Worm (Caenorhabditis elegans): ENCODE measurements around the gene R02F11.12.

R02F11.12 gene

ce11 chrV:4750294-4750693, 40.2 kb upstream of the R02F11.12 start, which contains the start of gene C18G1.6:
Gene C18G1.6 (plus strand): TSS chrV:4750594.
- TF ChIP-seq lin-15B (tag; optimal IDR thresholded peaks at IDR 0.05), result no peak
- TF ChIP-seq zag-1 (tag; optimal IDR thresholded peaks at IDR 0.05), result no peak
- no peak for TF ChIP-seq unc-86 (tag; optimal IDR thresholded peaks at IDR 0.05)
- no peak for TF ChIP-seq F16B12.6 (tag; optimal IDR thresholded peaks at IDR 0.05)
- TF ChIP-seq mdl-1 (tag; optimal IDR thresholded peaks at IDR 0.05), result no peak
- TF ChIP-seq C34B4.2 (tag; optimal IDR thresholded peaks at IDR 0.05), result no peak
- TF ChIP-seq sox-4 (tag; optimal IDR thresholded peaks at IDR 0.05), result no peak
- TF ChIP-seq nhr-11 (tag; optimal IDR thresholded peaks at IDR 0.05), result no peak
- no peak for TF ChIP-seq nhr-71 (tag; optimal IDR thresholded peaks at IDR 0.05)
- no peak for TF ChIP-seq irx-1 (tag; optimal IDR thresholded peaks at IDR 0.05)
- TF ChIP-seq hlh-4 (tag; optimal IDR thresholded peaks at IDR 0.05), result no peak
- TF ChIP-seq efl-3 (GFP tag; optimal IDR thresholded peaks at IDR 0.05), result no peak
- no peak for TF ChIP-seq ama-1 (optimal IDR thresholded peaks at IDR 0.05)
- no peak for TF ChIP-seq skn-1 (tag; optimal IDR thresholded peaks at IDR 0.05)
- TF ChIP-seq unc-30 (tag; optimal IDR thresholded peaks at IDR 0.05), result no peak
- no peak for TF ChIP-seq ceh-8 (GFP tag; optimal IDR thresholded peaks at IDR 0.05)

ce11 chrV:4754123-4754522, 36.3 kb upstream of the R02F11.12 start, which contains the start of gene hil-4:
Gene hil-4 (plus strand): TSS chrV:4754313.
- peak in 1 of 2 experiments; percentile 21 for TF ChIP-seq efl-1 (optimal IDR thresholded peaks at IDR 0.05)
- TF ChIP-seq efl-1 (GFP tag; optimal IDR thresholded peaks at IDR 0.05 in 1 of 2), result no peak
- peak in 1 of 3 experiments; percentile 18 for TF ChIP-seq dpl-1 (GFP tag; optimal IDR thresholded peaks at IDR 0.05)
- no peak for TF ChIP-seq fkh-8 (tag; optimal IDR thresholded peaks at IDR 0.05)

- TF ChIP-seq unc-30 (tag; optimal IDR thresholded peaks at IDR 0.05), result no peak
- no peak for TF ChIP-seq nhr-19 (GFP tag; conservative IDR thresholded peaks at IDR 0.05)
- no peak for TF ChIP-seq snu-23 (GFP tag; optimal IDR thresholded peaks at IDR 0.05)
- no peak for TF ChIP-seq hlh-4 (tag; optimal IDR thresholded peaks at IDR 0.05)
- TF ChIP-seq unc-86 (tag; optimal IDR thresholded peaks at IDR 0.05), result no peak
- TF ChIP-seq pqm-1 (tag; optimal IDR thresholded peaks at IDR 0.05), result no peak
- no peak for TF ChIP-seq ceh-90 (tag; optimal IDR thresholded peaks at IDR 0.05)
- TF ChIP-seq rnt-1 (tag; optimal IDR thresholded peaks at IDR 0.05), result no peak
- TF ChIP-seq mdl-1 (tag; optimal IDR thresholded peaks at IDR 0.05), result no peak
- no peak for TF ChIP-seq lir-3 (tag; optimal IDR thresholded peaks at IDR 0.05; ENCODE audit: poor library complexity)
- TF ChIP-seq lin-35 (GFP tag; optimal IDR thresholded peaks at IDR 0.05), result no peak
Measured at ce11 chrV:4754684-4755211, 35.7 kb upstream of the R02F11.12 start.

DNA sequence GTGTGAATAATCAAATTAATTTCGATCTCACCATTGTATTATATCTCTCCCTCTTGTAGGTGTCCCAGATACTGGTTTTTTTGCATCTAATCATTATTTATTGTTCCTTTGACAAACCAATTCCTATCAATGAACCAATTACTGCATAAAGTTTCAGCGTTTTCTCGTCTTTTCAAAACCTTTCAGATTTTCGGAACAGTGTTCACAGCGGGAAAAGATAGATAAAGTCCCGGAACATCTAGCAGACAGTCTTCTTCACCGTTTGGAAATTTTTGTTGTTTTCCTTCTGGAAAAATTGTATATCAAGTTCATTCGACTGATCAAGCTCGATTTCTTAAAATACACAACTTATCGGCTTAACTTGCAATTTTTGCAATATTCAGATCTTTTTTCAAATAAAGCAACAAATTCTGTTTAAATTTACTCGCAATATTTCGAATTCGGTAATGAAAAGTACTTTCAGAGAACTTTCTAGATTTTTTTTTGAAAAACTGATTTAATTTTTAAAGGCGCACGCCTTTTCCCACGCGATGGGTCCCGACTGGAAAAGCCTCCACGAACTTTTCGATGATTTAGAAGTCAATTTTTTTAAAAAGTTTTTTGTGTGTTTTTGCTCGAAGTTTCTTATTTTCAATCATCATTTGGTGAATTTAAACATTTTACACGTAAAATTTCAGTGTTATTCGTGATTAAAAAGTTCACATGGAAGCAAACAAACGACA, 35.0 kb upstream of the R02F11.12 start, which contains the start of gene pgl-3:
Gene pgl-3 (plus strand): TSS at position 672 of the 722 bp plus-strand sequence.
- TF ChIP-seq ceh-8 (GFP tag; optimal IDR thresholded peaks at IDR 0.05) (no peak), efl-1 (optimal IDR thresholded peaks at IDR 0.05) (peak in 1 of 2 experiments; percentile 14), efl-1 (GFP tag; optimal IDR thresholded peaks at IDR 0.05 in 1 of 2) (no peak), F16B12.6 (tag; optimal IDR thresholded peaks at IDR 0.05) (no peak)

DNA sequence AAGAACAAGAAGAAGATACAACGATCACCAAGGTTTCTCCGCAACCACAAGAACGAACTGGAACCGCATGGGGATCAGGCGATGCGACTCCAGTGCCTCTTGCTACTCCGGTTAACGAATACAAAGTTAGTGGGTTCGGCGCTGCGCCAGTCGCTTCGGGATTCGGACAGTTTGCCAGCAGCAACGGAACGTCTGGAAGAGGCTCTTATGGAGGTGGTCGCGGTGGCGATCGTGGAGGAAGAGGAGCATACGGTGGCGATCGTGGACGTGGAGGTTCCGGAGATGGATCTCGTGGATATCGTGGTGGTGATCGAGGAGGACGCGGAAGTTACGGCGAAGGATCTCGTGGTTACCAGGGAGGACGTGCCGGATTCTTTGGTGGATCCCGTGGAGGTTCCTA, 32.4 kb upstream of the R02F11.12 start:
- TF ChIP-seq dsc-1 (tag; optimal IDR thresholded peaks at IDR 0.05), result no peak
- no peak for TF ChIP-seq nhr-47 (tag; optimal IDR thresholded peaks at IDR 0.05)

DNA sequence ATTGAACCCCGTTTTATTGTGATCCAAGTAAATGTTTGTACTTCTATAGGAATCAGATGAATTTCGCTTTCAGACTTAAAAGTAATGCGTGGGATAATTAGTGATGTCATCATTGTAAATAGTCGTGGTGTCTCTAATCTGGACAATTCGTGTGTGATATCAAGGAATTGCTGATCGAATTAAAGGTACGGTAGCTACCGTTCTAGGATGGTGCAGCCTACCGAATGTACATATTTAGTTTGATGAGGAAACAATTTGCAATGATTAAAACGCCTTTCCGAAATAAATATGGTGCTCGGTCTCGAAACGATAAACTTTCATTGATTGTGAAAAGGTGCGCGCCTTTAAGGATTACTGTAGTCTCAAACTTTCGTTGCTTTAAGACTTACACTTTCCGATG, 31.9 kb upstream of the R02F11.12 start:
- TF ChIP-seq skn-1 (tag; optimal IDR thresholded peaks at IDR 0.05) (no peak), nhr-76 (tag; optimal IDR thresholded peaks at IDR 0.05) (no peak), egl-27 (tag; optimal IDR thresholded peaks at IDR 0.05) (no peak), nhr-19 (GFP tag; conservative IDR thresholded peaks at IDR 0.05) (no peak), efl-3 (GFP tag; optimal IDR thresholded peaks at IDR 0.05) (no peak), dsc-1 (tag; optimal IDR thresholded peaks at IDR 0.05) (no peak), zip-4 (GFP tag; optimal IDR thresholded peaks at IDR 0.05) (no peak), sox-4 (tag; optimal IDR thresholded peaks at IDR 0.05) (no peak), lin-39 (tag; optimal IDR thresholded peaks at IDR 0.05) (no peak), mdl-1 (tag; optimal IDR thresholded peaks at IDR 0.05) (no peak), F16B12.6 (tag; optimal IDR thresholded peaks at IDR 0.05) (no peak), nhr-12 (tag; optimal IDR thresholded peaks at IDR 0.05) (no peak), ama-1 (optimal IDR thresholded peaks at IDR 0.05) (no peak), fkh-8 (tag; optimal IDR thresholded peaks at IDR 0.05) (no peak)

Data from whole organism, L1 larva.